Worm (Caenorhabditis elegans) whole organism, early embryonic: Measurements from ENCODE around the gene W05E10.2.

ENCODE experiments used
- B0310.2 ChIP-seq: sonication (generic microtip); optimal IDR thresholded peaks from 2 replicates; lab custom pipeline; 2016; ENCODE audit warnings: mild to moderate bottlenecking, missing genetic modification characterization, missing compliant biosample characterization
- F13C5.2 ChIP-seq: sonication (generic microtip); optimal IDR thresholded peaks from 2 replicates; lab custom pipeline; 2017; ENCODE audit warnings: mild to moderate bottlenecking, missing genetic modification characterization, inconsistent platforms, missing compliant biosample characterization
- aly-1 ChIP-seq: sonication (generic microtip); optimal IDR thresholded peaks from 2 replicates; lab custom pipeline; 2016; ENCODE audit warnings: missing genetic modification characterization, missing compliant biosample characterization
- ama-1 ChIP-seq: fragments of 150-350 bp; optimal IDR thresholded peaks from 2 replicates; lab custom pipeline; 2014
- ceh-13 ChIP-seq: fragments of 200-800 bp; sonication (Bioruptor generic); optimal IDR thresholded peaks from 2 replicates; lab custom pipeline; 2018; ENCODE audit warnings: mild to moderate bottlenecking, missing genetic modification characterization, missing compliant biosample characterization
- ceh-36 ChIP-seq: sonication (generic microtip); optimal IDR thresholded peaks from 2 replicates; lab custom pipeline; 2016; ENCODE audit warnings: missing genetic modification characterization, inconsistent platforms, missing compliant biosample characterization
- ets-7 ChIP-seq: sonication (generic microtip); optimal IDR thresholded peaks from 2 replicates; lab custom pipeline; 2016; ENCODE audit warnings: missing genotype, missing genetic modification characterization, missing compliant biosample characterization
- flt-1 ChIP-seq: fragments of 200-800 bp; sonication (Bioruptor generic); IDR thresholded peaks from 2 replicates; pipeline ENCODE4 v1.3.6; 2022; ENCODE audit warnings: missing genetic modification characterization, missing compliant biosample characterization
- hmbx-1 ChIP-seq: sonication (generic microtip); optimal IDR thresholded peaks from 2 replicates; lab custom pipeline; 2016; ENCODE audit warnings: mild to moderate bottlenecking, missing genetic modification characterization, missing compliant biosample characterization
- hmg-4 ChIP-seq: fragments of 200-800 bp; sonication (Bioruptor generic); optimal IDR thresholded peaks from 2 replicates; lab custom pipeline; 2018; ENCODE audit warnings: mild to moderate bottlenecking, missing genetic modification characterization, missing compliant biosample characterization
- hnd-1 ChIP-seq: sonication (generic microtip); optimal IDR thresholded peaks from 2 replicates; lab custom pipeline; 2016; ENCODE audit warnings: missing genetic modification characterization, missing compliant biosample characterization
- pes-1 ChIP-seq: fragments of 200-800 bp; sonication (Bioruptor generic); IDR thresholded peaks from 2 replicates; pipeline ENCODE4 v1.3.6; 2022; ENCODE audit warnings: missing genetic modification reagents, missing genetic modification characterization, missing compliant biosample characterization
- scrt-1 ChIP-seq: fragments of 200-800 bp; sonication (Bioruptor generic); IDR thresholded peaks from 2 replicates; pipeline ENCODE4 v1.3.6; 2022; ENCODE audit warnings: missing genetic modification characterization, missing compliant biosample characterization
- sea-1 ChIP-seq: fragments of 200-800 bp; sonication (Bioruptor generic); conservative IDR thresholded peaks from 2 replicates; pipeline ENCODE4 v1.3.6; 2022; ENCODE audit warnings: missing genetic modification characterization, missing compliant biosample characterization
- tbx-11 ChIP-seq: fragments of 200-800 bp; sonication (Bioruptor generic); IDR thresholded peaks from 2 replicates; pipeline ENCODE4 v1.3.6; 2022; ENCODE audit warnings: missing genetic modification characterization, missing compliant biosample characterization
- tbx-37 ChIP-seq: fragments of 200-800 bp; sonication (Bioruptor generic); conservative IDR thresholded peaks from 2 replicates; pipeline ENCODE4 v1.3.6; 2022; ENCODE audit warnings: missing genetic modification reagents, missing genetic modification characterization, missing compliant biosample characterization
- tra-4 ChIP-seq: sonication (generic microtip); optimal IDR thresholded peaks from 2 replicates; lab custom pipeline; 2017; ENCODE audit warnings: missing genetic modification characterization, missing compliant biosample characterization

The W05E10.2 gene

ce11 chrV:11711751-11712150, 24.8 kb downstream of the W05E10.2 start:
- TF ChIP-seq hnd-1 (tag; lab: Kevin White, UChicago) (no peak), ceh-13 (no peak), pes-1 (no peak), scrt-1 (no peak), ama-1 (no peak), aly-1 (tag; lab: Kevin White, UChicago) (no peak), sea-1 (GFP tag; lab: Robert Waterston, UW) (no peak), B0310.2 (tag; lab: Kevin White, UChicago) (no peak), tbx-11 (GFP tag; lab: Robert Waterston, UW) (no peak), F13C5.2 (tag; lab: Kevin White, UChicago) (no peak), tbx-37 (GFP tag; lab: Robert Waterston, UW) (no peak), hmg-4 (no peak), ceh-36 (no peak), tra-4 (tag; lab: Kevin White, UChicago) (no peak), hmbx-1 (tag; lab: Kevin White, UChicago) (no peak), ets-7 (tag; lab: Kevin White, UChicago) (no peak), flt-1 (GFP tag; lab: Robert Waterston, UW) (no peak)

- no peak for TF ChIP-seq flt-1 (GFP tag; lab: Robert Waterston, UW)
- TF ChIP-seq tbx-37 (GFP tag; lab: Robert Waterston, UW): no peak
Measured at ce11 chrV:11715797-11716196, 28.8 kb downstream of the W05E10.2 start, which contains the start of gene tre-3. tre-3 (minus strand) TSS chrV:11715903.

ce11 chrV:11716930-11717329, 30.0 kb downstream of the W05E10.2 start:
- TF ChIP-seq hnd-1 (tag; lab: Kevin White, UChicago): no peak
- no peak for TF ChIP-seq sea-1 (GFP tag; lab: Robert Waterston, UW)
- no peak for TF ChIP-seq F13C5.2 (tag; lab: Kevin White, UChicago)
- no peak for TF ChIP-seq hmbx-1 (tag; lab: Kevin White, UChicago)
- no peak for TF ChIP-seq scrt-1
- no peak for TF ChIP-seq B0310.2 (tag; lab: Kevin White, UChicago)
- no peak for TF ChIP-seq tra-4 (tag; lab: Kevin White, UChicago)
- no peak for TF ChIP-seq pes-1
- no peak for TF ChIP-seq aly-1 (tag; lab: Kevin White, UChicago)
- no peak for TF ChIP-seq ama-1
- TF ChIP-seq ceh-36: no peak

ce11 chrV:11722858-11723257, 35.9 kb downstream of the W05E10.2 start:
- TF ChIP-seq pes-1: no peak
- no peak for TF ChIP-seq tbx-37 (GFP tag; lab: Robert Waterston, UW)
- TF ChIP-seq ama-1: no peak
- TF ChIP-seq hmbx-1 (tag; lab: Kevin White, UChicago): no peak
- no peak for TF ChIP-seq sea-1 (GFP tag; lab: Robert Waterston, UW)
- TF ChIP-seq tra-4 (tag; lab: Kevin White, UChicago): no peak
- TF ChIP-seq B0310.2 (tag; lab: Kevin White, UChicago): no peak
- no peak for TF ChIP-seq aly-1 (tag; lab: Kevin White, UChicago)
- no peak for TF ChIP-seq F13C5.2 (tag; lab: Kevin White, UChicago)
- no peak for TF ChIP-seq tbx-11 (GFP tag; lab: Robert Waterston, UW)
- TF ChIP-seq hmg-4: no peak

ce11 chrV:11725971-11726370, 39.0 kb downstream of the W05E10.2 start, which contains the start of gene daf-11:
daf-11 (minus strand) TSS chrV:11726071.
- TF ChIP-seq tbx-37 (GFP tag; lab: Robert Waterston, UW): no peak
- no peak for TF ChIP-seq ets-7 (tag; lab: Kevin White, UChicago)
- TF ChIP-seq aly-1 (tag; lab: Kevin White, UChicago): no peak
- TF ChIP-seq ceh-13: no peak
- no peak for TF ChIP-seq tra-4 (tag; lab: Kevin White, UChicago)
- no peak for TF ChIP-seq pes-1
- no peak for TF ChIP-seq B0310.2 (tag; lab: Kevin White, UChicago)
- no peak for TF ChIP-seq tbx-11 (GFP tag; lab: Robert Waterston, UW)
- no peak for TF ChIP-seq hmbx-1 (tag; lab: Kevin White, UChicago)
- TF ChIP-seq hmg-4: no peak
- no peak for TF ChIP-seq sea-1 (GFP tag; lab: Robert Waterston, UW)
- TF ChIP-seq F13C5.2 (tag; lab: Kevin White, UChicago): no peak
- TF ChIP-seq ama-1: no peak
- TF ChIP-seq scrt-1: no peak
- no peak for TF ChIP-seq ceh-36
- no peak for TF ChIP-seq flt-1 (GFP tag; lab: Robert Waterston, UW)
- no peak for TF ChIP-seq hnd-1 (tag; lab: Kevin White, UChicago)

DNA sequence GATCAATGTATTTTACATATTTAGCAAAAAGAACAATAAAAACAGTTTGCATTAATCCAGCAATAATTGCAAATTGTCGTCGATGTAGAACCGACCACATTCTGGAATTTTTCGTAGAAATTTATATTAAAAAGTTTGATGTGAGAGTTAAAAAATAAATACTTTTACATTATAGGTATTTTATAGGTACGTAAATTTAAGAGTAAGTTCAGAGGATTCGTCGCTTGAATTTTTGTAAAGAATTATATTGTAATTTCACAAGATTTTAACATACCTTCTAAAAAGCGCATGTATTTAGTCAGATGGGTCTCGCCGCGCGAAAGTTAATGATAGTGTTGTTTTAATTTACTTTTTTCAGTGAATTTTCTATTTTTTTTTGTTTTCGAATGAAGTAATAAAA, 43.1 kb downstream of the W05E10.2 start, which contains the start of gene rhr-2:
Gene rhr-2, minus strand, starts transcription at position 101 of the 400 bp plus-strand sequence.
- no peak for TF ChIP-seq ceh-13

DNA sequence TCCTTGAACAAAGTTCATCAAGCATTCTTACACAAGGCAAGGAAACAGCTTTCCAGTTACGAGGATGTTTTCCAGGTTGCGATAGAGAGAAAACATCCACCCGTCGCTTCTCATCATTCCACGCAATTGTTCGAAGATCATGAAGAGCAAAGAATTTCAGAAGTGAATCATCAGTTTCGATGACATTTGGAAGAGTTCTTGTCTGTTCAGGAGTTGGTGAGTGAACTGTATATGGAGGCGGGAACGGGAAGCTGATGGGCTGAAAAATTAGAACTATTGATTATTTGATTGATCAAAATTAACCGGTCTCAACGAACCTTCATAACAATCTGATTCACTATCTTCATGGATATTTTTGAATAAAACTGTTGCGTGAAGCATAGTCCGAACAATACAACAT, 45.1 kb downstream of the W05E10.2 start:
- TF ChIP-seq pes-1 (no peak), hmbx-1 (tag; lab: Kevin White, UChicago) (no peak), ets-7 (tag; lab: Kevin White, UChicago) (no peak), ceh-36 (no peak), F13C5.2 (tag; lab: Kevin White, UChicago) (no peak)

DNA sequence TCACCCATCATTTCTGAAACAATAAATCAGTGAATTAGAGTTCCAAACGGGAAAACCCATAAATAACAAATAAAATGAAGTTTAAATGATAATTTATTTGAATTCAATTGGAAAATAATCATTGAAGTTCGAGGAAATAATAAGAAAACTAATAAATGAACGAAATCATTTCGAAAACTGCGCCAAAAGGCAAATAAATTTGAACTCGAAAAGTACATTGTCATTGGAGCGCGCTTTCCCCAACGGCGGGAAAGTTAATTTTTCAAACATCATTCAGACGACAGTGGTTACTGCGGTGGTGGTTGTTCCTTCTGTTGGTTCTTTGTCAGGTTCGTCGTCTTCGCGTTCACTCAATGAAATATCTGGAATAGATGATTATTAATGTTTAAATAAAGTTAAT, 46.5 kb downstream of the W05E10.2 start, which contains the start of gene npp-22:
Gene npp-22, minus strand, starts transcription at position 13 of the 400 bp plus-strand sequence.
- TF ChIP-seq ceh-13 (no peak), hmg-4 (no peak), pes-1 (no peak), scrt-1 (no peak), F13C5.2 (tag; lab: Kevin White, UChicago) (no peak), tbx-11 (GFP tag; lab: Robert Waterston, UW) (no peak), ama-1 (no peak), aly-1 (tag; lab: Kevin White, UChicago) (no peak), tbx-37 (GFP tag; lab: Robert Waterston, UW) (no peak), ets-7 (tag; lab: Kevin White, UChicago) (no peak), B0310.2 (tag; lab: Kevin White, UChicago) (no peak), tra-4 (tag; lab: Kevin White, UChicago) (no peak), hmbx-1 (tag; lab: Kevin White, UChicago) (no peak), flt-1 (GFP tag; lab: Robert Waterston, UW) (no peak), ceh-36 (no peak), hnd-1 (tag; lab: Kevin White, UChicago) (no peak), sea-1 (GFP tag; lab: Robert Waterston, UW) (no peak)
